Worm (Caenorhabditis elegans) whole organism, midembryonic: ENCODE results near the gene Y75B8A.6.

ENCODE experiments used
- T22C8.4 ChIP-seq: fragments of 200-800 bp; sonication (Bioruptor generic); IDR thresholded peaks from 2 replicates; pipeline ENCODE4 v1.3.6; 2022; ENCODE audit warnings: missing genetic modification characterization, missing compliant biosample characterization
- cog-1 ChIP-seq: sonication (generic microtip); optimal IDR thresholded peaks from 2 replicates; lab custom pipeline; 2016; ENCODE audit warnings: missing genetic modification characterization, missing compliant biosample characterization
- flt-1 ChIP-seq: fragments of 200-800 bp; sonication (Bioruptor generic); IDR thresholded peaks from 2 replicates; pipeline ENCODE4 v1.3.6; 2022; ENCODE audit warnings: missing genetic modification characterization, missing compliant biosample characterization
- klf-2 ChIP-seq: fragments of 200-800 bp; sonication (Bioruptor generic); conservative IDR thresholded peaks from 2 replicates; pipeline ENCODE4 v1.3.6; 2022; ENCODE audit warnings: missing genetic modification reagents, missing genetic modification characterization, missing compliant biosample characterization
- med-1 ChIP-seq: sonication (generic microtip); optimal IDR thresholded peaks from 2 replicates; lab custom pipeline; 2017; ENCODE audit warnings: missing genetic modification characterization, mild to moderate bottlenecking, missing compliant biosample characterization, antibody characterized with exemption, missing genetic modification reagents; ENCODE audit not compliant: insufficient read depth
- ref-1 ChIP-seq: fragments of 200-800 bp; sonication (Bioruptor generic); conservative IDR thresholded peaks from 2 replicates; pipeline ENCODE4 v1.3.6; 2022; ENCODE audit warnings: missing genetic modification reagents, missing genetic modification characterization, missing compliant biosample characterization
- tab-1 ChIP-seq: fragments of 200-800 bp; sonication (Bioruptor generic); IDR thresholded peaks from 2 replicates; pipeline ENCODE4 v1.3.6; 2022; ENCODE audit warnings: missing genetic modification characterization, missing compliant biosample characterization
- ztf-23 ChIP-seq: fragments of 200-800 bp; sonication (Bioruptor generic); IDR thresholded peaks from 2 replicates; pipeline ENCODE4 v1.3.6; 2022; ENCODE audit warnings: missing genetic modification reagents, missing genetic modification characterization, missing compliant biosample characterization
- ztf-29 ChIP-seq: fragments of 200-800 bp; sonication (Bioruptor generic); IDR thresholded peaks from 2 replicates; pipeline ENCODE4 v1.3.6; 2022; ENCODE audit warnings: missing genetic modification reagents, missing genetic modification characterization, missing compliant biosample characterization

The Y75B8A.6 gene

ce11 chrIII:12137095-12137494 lies 7.0 kb upstream of the Y75B8A.6 start:
- TF ChIP-seq T22C8.4 (GFP tag; lab: Robert Waterston, UW) (no peak), ztf-23 (GFP tag; lab: Robert Waterston, UW) (no peak), klf-2 (no peak), flt-1 (GFP tag; lab: Robert Waterston, UW) (no peak), cog-1 (tag; lab: Kevin White, UChicago) (no peak), ztf-29 (no peak), ref-1 (no peak), med-1 (GFP tag; lab: Kevin White, UChicago) (no peak), tab-1 (GFP tag; lab: Robert Waterston, UW) (no peak)

ce11 chrIII:12135580-12135979 lies 5.4 kb upstream of the Y75B8A.6 start:
- TF ChIP-seq med-1 (GFP tag; lab: Kevin White, UChicago) (no peak), flt-1 (GFP tag; lab: Robert Waterston, UW) (no peak), ztf-29 (no peak), T22C8.4 (GFP tag; lab: Robert Waterston, UW) (no peak), klf-2 (no peak), ref-1 (no peak), tab-1 (GFP tag; lab: Robert Waterston, UW) (no peak), cog-1 (tag; lab: Kevin White, UChicago) (no peak), ztf-23 (GFP tag; lab: Robert Waterston, UW) (no peak)

ce11 chrIII:12133121-12133520 lies 3.0 kb upstream of the Y75B8A.6 start:
- no peak for TF ChIP-seq ztf-29
- TF ChIP-seq flt-1 (GFP tag; lab: Robert Waterston, UW): 0 out of 2 replicates have a peak, but pooled peaks have one; percentile 26

ce11 chrIII:12131751-12132150 lies 1.6 kb upstream of the Y75B8A.6 start:
- TF ChIP-seq klf-2 (no peak), cog-1 (tag; lab: Kevin White, UChicago) (no peak), ztf-29 (peak; percentile 65; the same call in 1 of the 2 replicates), ref-1 (no peak), flt-1 (GFP tag; lab: Robert Waterston, UW) (0 out of 2 replicates have a peak, but pooled peaks have one; percentile 9), ztf-23 (GFP tag; lab: Robert Waterston, UW) (0 out of 2 replicates have a peak, but pooled peaks have one; percentile 11), tab-1 (GFP tag; lab: Robert Waterston, UW) (no peak), T22C8.4 (GFP tag; lab: Robert Waterston, UW) (no peak), med-1 (GFP tag; lab: Kevin White, UChicago) (no peak)

ce11 chrIII:12130769-12131168 lies 626 bp upstream of the Y75B8A.6 start:
- no peak for TF ChIP-seq klf-2
- TF ChIP-seq med-1 (GFP tag; lab: Kevin White, UChicago): no peak
- TF ChIP-seq ref-1: no peak
- no peak for TF ChIP-seq cog-1 (tag; lab: Kevin White, UChicago)
- TF ChIP-seq tab-1 (GFP tag; lab: Robert Waterston, UW): no peak
- no peak for TF ChIP-seq T22C8.4 (GFP tag; lab: Robert Waterston, UW)
- TF ChIP-seq ztf-23 (GFP tag; lab: Robert Waterston, UW): no peak
- no peak for TF ChIP-seq ztf-29
- no peak for TF ChIP-seq flt-1 (GFP tag; lab: Robert Waterston, UW)

- TF ChIP-seq ztf-23 (GFP tag; lab: Robert Waterston, UW) (no peak), ztf-29 (peak; percentile 59; the same call in 1 of the 2 replicates), flt-1 (GFP tag; lab: Robert Waterston, UW) (0 out of 2 replicates have a peak, but pooled peaks have one; percentile 43), ref-1 (no peak), cog-1 (tag; lab: Kevin White, UChicago) (no peak)
Measured at ce11 chrIII:12124392-12124791, 5.8 kb downstream of the Y75B8A.6 start.

ce11 chrIII:12123427-12123826 lies 6.7 kb downstream of the Y75B8A.6 start:
- no peak for TF ChIP-seq ztf-29
- TF ChIP-seq med-1 (GFP tag; lab: Kevin White, UChicago): no peak

ce11 chrIII:12121177-12121576 lies 9.0 kb downstream of the Y75B8A.6 start:
- no peak for TF ChIP-seq med-1 (GFP tag; lab: Kevin White, UChicago)
- TF ChIP-seq cog-1 (tag; lab: Kevin White, UChicago): peak; percentile 3

ce11 chrIII:12119625-12120024 lies 10.5 kb downstream of the Y75B8A.6 start:
- TF ChIP-seq klf-2: no peak
- TF ChIP-seq cog-1 (tag; lab: Kevin White, UChicago): no peak
- no peak for TF ChIP-seq ztf-23 (GFP tag; lab: Robert Waterston, UW)
- TF ChIP-seq ref-1: no peak
- no peak for TF ChIP-seq med-1 (GFP tag; lab: Kevin White, UChicago)
- no peak for TF ChIP-seq ztf-29
- no peak for TF ChIP-seq T22C8.4 (GFP tag; lab: Robert Waterston, UW)
- TF ChIP-seq tab-1 (GFP tag; lab: Robert Waterston, UW): no peak
- no peak for TF ChIP-seq flt-1 (GFP tag; lab: Robert Waterston, UW)

ce11 chrIII:12118381-12118780 lies 11.8 kb downstream of the Y75B8A.6 start, which contains the start of gene lron-12:
Gene lron-12, minus strand, starts transcription at chrIII:12118481.
- TF ChIP-seq cog-1 (tag; lab: Kevin White, UChicago) (no peak), med-1 (GFP tag; lab: Kevin White, UChicago) (no peak), tab-1 (GFP tag; lab: Robert Waterston, UW) (no peak), ztf-23 (GFP tag; lab: Robert Waterston, UW) (no peak), ztf-29 (no peak), flt-1 (GFP tag; lab: Robert Waterston, UW) (no peak), klf-2 (no peak), T22C8.4 (GFP tag; lab: Robert Waterston, UW) (no peak), ref-1 (no peak)

- TF ChIP-seq med-1 (GFP tag; lab: Kevin White, UChicago) (no peak), tab-1 (GFP tag; lab: Robert Waterston, UW) (no peak), ref-1 (no peak), klf-2 (no peak), flt-1 (GFP tag; lab: Robert Waterston, UW) (no peak), ztf-23 (GFP tag; lab: Robert Waterston, UW) (no peak), cog-1 (tag; lab: Kevin White, UChicago) (no peak), T22C8.4 (GFP tag; lab: Robert Waterston, UW) (no peak), ztf-29 (no peak)
Measured at ce11 chrIII:12107441-12107840, 22.7 kb downstream of the Y75B8A.6 start, which contains the start of the genes cest-12 and lonp-2. Gene cest-12, minus strand, starts transcription at chrIII:12107541. Gene lonp-2, plus strand, starts transcription at chrIII:12107774.
